Worm (Caenorhabditis elegans) whole organism, mixed stage, embryonic: Measurements from ENCODE around the gene aly-3.
A peak's percentile ranks its signal among the peaks of the same experiment; 100 is the strongest.

Experiments
- M03D4.4 ChIP-seq: sonication (generic microtip); optimal IDR thresholded peaks from 2 replicates; lab custom pipeline; 2017; ENCODE audit warnings: mild to moderate bottlenecking, missing genetic modification characterization, missing compliant biosample characterization
- bed-3 ChIP-seq: fragments of 200-800 bp; sonication (Bioruptor generic); optimal IDR thresholded peaks from 3 replicates; lab custom pipeline; 2018; ENCODE audit warnings: mild to moderate bottlenecking, missing genetic modification characterization, moderate library complexity, missing compliant biosample characterization
- blmp-1 ChIP-seq: fragments of 150-350 bp; optimal IDR thresholded peaks from 2 replicates; lab custom pipeline; 2014; ENCODE audit warnings: missing biosample characterization, missing genetic modification characterization
- ceh-39 ChIP-seq: fragments of 150-350 bp; optimal IDR thresholded peaks from 2 replicates; lab custom pipeline; 2014; ENCODE audit warnings: missing biosample characterization, missing genetic modification characterization
- ces-1 ChIP-seq: fragments of 150-350 bp; optimal IDR thresholded peaks from 2 replicates; lab custom pipeline; 2014; ENCODE audit warnings: missing biosample characterization, missing genetic modification reagents, missing genetic modification characterization
- cnd-1 ChIP-seq: fragments of 200-800 bp; sonication (Bioruptor generic); optimal IDR thresholded peaks from 2 replicates; lab custom pipeline; 2018; ENCODE audit warnings: mild to moderate bottlenecking, missing genetic modification characterization, missing compliant biosample characterization
- drap-1 ChIP-seq: fragments of 200-800 bp; sonication (Bioruptor generic); optimal IDR thresholded peaks from 3 replicates; lab custom pipeline; 2018; ENCODE audit warnings: mild to moderate bottlenecking, missing genetic modification characterization, missing compliant biosample characterization
- elt-1 ChIP-seq: sonication (generic microtip); optimal IDR thresholded peaks from 2 replicates; lab custom pipeline; 2017; ENCODE audit warnings: missing genetic modification characterization, mild to moderate bottlenecking, missing compliant biosample characterization, antibody characterized with exemption, moderate library complexity, borderline replicate concordance; ENCODE audit not compliant: insufficient read depth
- elt-3 ChIP-seq: fragments of 150-350 bp; optimal IDR thresholded peaks from 2 replicates; lab custom pipeline; 2014; ENCODE audit warnings: missing biosample characterization, missing genetic modification characterization
- hlh-1 ChIP-seq: fragments of 150-350 bp; optimal IDR thresholded peaks from 2 replicates; lab custom pipeline; 2014; ENCODE audit warnings: missing biosample characterization, missing genetic modification reagents, missing genetic modification characterization
- lin-13 ChIP-seq: fragments of 150-350 bp; optimal IDR thresholded peaks from 2 replicates; lab custom pipeline; 2014; ENCODE audit warnings: missing biosample characterization, missing genetic modification characterization
- lin-32 ChIP-seq: fragments of 200-800 bp; sonication (Bioruptor generic); optimal IDR thresholded peaks from 2 replicates; lab custom pipeline; 2018; ENCODE audit warnings: mild to moderate bottlenecking, missing genetic modification characterization, missing compliant biosample characterization
- lsy-2 ChIP-seq: fragments of 150-350 bp; optimal IDR thresholded peaks from 2 replicates; lab custom pipeline; 2014; ENCODE audit warnings: missing biosample characterization, missing genetic modification characterization
- mab-5 ChIP-seq: fragments of 150-350 bp; optimal IDR thresholded peaks from 2 replicates; lab custom pipeline; 2014; ENCODE audit warnings: missing biosample characterization, missing genetic modification characterization
- mep-1 ChIP-seq: fragments of 150-350 bp; optimal IDR thresholded peaks from 2 replicates; lab custom pipeline; 2017; ENCODE audit warnings: missing biosample characterization, missing genetic modification reagents, missing genetic modification characterization, inconsistent platforms
- nhr-12 ChIP-seq: fragments of 150-350 bp; optimal IDR thresholded peaks from 2 replicates; lab custom pipeline; 2014; ENCODE audit warnings: missing biosample characterization, missing genetic modification characterization
- nhr-2 ChIP-seq: fragments of 150-350 bp; optimal IDR thresholded peaks from 2 replicates; lab custom pipeline; 2014; ENCODE audit warnings: missing biosample characterization, missing genetic modification characterization
- nhr-237 ChIP-seq: fragments of 150-350 bp; optimal IDR thresholded peaks from 2 replicates; lab custom pipeline; 2014; ENCODE audit warnings: missing biosample characterization, missing genetic modification characterization
- nhr-28 ChIP-seq: fragments of 150-350 bp; optimal IDR thresholded peaks from 2 replicates; lab custom pipeline; 2014; ENCODE audit warnings: missing biosample characterization, missing genetic modification characterization
- pha-4 ChIP-seq: fragments of 150-350 bp; optimal IDR thresholded peaks from 2 replicates; lab custom pipeline; 2018; ENCODE audit warnings: missing biosample characterization, missing genetic modification reagents, missing genetic modification characterization
- sem-2 ChIP-seq: fragments of 200-800 bp; sonication (Bioruptor generic); optimal IDR thresholded peaks from 2 replicates; lab custom pipeline; 2018; ENCODE audit warnings: mild to moderate bottlenecking, missing genetic modification characterization, missing compliant biosample characterization
- snpc-4 ChIP-seq: fragments of 150-350 bp; optimal IDR thresholded peaks from 2 replicates; lab custom pipeline; 2014; ENCODE audit warnings: missing biosample characterization, missing genetic modification characterization
- unc-120 ChIP-seq: sonication (generic microtip); optimal IDR thresholded peaks from 2 replicates; lab custom pipeline; 2017; ENCODE audit warnings: missing genetic modification characterization, missing compliant biosample characterization; ENCODE audit not compliant: poor library complexity, severe bottlenecking
- unc-39 ChIP-seq: fragments of 150-350 bp; optimal IDR thresholded peaks from 2 replicates; lab custom pipeline; 2014; ENCODE audit warnings: missing biosample characterization, missing genetic modification characterization
- unc-62 ChIP-seq: fragments of 150-350 bp; optimal IDR thresholded peaks from 2 replicates; lab custom pipeline; 2014; ENCODE audit warnings: missing biosample characterization, missing genetic modification reagents, missing genetic modification characterization
- ztf-11 ChIP-seq: fragments of 150-350 bp; optimal IDR thresholded peaks from 2 replicates; lab custom pipeline; 2014; ENCODE audit warnings: missing biosample characterization, missing genetic modification characterization

Gene aly-3

DNA sequence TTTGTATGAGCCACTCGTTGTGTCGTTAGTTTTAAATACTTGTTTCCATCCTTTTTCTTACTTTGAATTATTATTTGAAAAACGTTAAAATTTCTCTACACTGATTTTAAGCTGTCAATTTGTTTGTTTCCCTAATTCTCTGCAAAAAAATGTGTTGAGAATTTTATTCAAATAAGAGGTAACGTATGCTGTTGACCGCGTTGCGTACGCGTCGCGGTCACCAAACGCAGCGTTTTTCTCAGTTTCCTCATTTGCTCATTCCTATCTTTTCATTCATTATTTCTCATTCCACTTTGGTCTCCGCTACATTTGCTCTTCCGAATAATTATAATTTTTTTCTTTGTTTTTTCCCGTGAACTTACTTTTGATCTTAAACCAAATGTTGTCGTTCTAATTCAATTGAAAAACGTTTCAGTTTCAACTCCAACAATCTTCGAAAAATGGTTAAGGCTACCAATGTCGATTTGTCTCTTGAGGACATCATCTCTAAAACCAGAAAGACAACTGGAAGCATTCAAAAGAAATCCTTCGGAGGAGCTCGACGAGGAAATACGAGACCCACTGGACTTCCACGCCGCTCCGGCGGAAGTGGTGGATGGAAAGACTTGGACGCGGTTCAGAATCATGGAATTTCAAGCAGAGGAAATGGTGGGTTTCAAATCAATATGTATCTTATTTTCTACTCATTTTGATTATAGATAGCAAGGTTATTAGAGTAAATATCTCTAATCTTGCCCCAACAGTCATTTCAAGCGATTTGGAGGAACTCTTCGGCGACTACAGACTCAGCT is at the start of gene aly-3:
Gene aly-3, plus strand, starts transcription at position 409 of the 791 bp plus-strand sequence.
- peak; percentile 49 for TF ChIP-seq ceh-39 (tag; lab: Kevin White, UChicago)
- TF ChIP-seq mep-1 (tag; lab: Kevin White, UChicago): peak; percentile 43
- no peak for TF ChIP-seq sem-2 (GFP tag; lab: Kevin White, UChicago)
- TF ChIP-seq ces-1 (GFP tag; lab: Kevin White, UChicago): peak; percentile 53
- TF ChIP-seq unc-120 (tag; lab: Kevin White, UChicago): peak; percentile 57

DNA sequence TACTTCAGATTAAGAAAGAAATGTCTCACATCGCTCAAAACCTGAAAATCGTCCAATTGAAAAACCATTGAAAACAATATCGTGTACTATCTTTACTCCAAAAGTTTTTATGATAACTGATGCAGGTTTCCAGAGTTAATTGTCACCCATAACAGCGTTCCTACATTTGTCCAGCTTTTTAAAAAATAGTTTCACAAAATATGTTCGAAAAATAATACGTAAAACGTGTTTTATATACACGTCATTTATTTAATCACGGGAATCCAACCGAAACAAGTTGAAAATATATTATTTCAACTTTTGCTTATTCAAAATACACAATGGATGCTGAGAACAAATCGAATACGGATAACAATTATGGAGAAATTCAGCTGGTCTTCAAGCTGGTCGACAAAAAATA is 47.6 kb upstream of the aly-3 start, which contains the start of gene K08E4.7:
Gene K08E4.7, plus strand, starts transcription at position 301 of the 400 bp plus-strand sequence.
- TF ChIP-seq nhr-12 (tag; lab: Kevin White, UChicago): no peak
- no peak for TF ChIP-seq elt-1 (tag; lab: Kevin White, UChicago)
- TF ChIP-seq nhr-28 (tag; lab: Kevin White, UChicago): no peak
- no peak for TF ChIP-seq mab-5
- no peak for TF ChIP-seq nhr-237 (tag; lab: Kevin White, UChicago)
- no peak for TF ChIP-seq unc-120 (tag; lab: Kevin White, UChicago)
- no peak for TF ChIP-seq snpc-4 (tag; lab: Kevin White, UChicago)

DNA sequence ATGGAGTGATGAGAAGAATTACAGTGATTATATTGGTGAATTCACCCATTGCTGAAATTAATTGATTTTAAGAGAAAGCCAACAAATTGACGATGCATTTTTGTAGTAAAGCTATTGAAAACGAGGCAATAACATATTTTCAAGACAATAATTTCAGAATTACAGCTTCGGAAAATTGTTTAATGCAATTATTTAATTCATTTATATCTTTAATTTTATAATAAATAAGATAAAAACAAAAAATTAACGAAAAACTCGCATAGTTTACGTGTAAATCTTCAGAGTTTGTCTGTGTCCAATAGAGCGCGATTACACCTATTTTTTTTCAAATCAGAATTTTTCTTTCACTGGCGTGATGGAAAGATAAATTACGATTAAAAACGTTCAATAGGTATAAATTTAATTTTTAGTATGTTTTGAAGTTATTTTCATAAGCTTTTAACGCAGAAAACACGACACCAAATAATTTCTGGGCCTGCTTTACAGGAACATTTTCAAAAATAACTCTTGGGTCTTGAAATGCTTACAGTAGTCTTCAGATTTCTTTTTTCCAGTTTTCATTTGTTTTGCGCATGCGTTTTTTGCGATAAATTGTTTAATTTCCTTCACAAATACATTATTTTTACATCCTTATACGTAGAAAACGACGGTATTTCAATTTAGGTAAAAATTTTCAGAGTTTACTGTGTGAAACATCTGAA is 44.8 kb upstream of the aly-3 start, which contains the start of gene tmed-1:
Gene tmed-1, minus strand, starts transcription at position 51 of the 701 bp plus-strand sequence.
- no peak for TF ChIP-seq bed-3
- TF ChIP-seq sem-2 (GFP tag; lab: Kevin White, UChicago): no peak
- no peak for TF ChIP-seq lsy-2 (tag; lab: Kevin White, UChicago)
- TF ChIP-seq nhr-2 (tag; lab: Kevin White, UChicago): no peak
- TF ChIP-seq lin-32 (GFP tag; lab: Kevin White, UChicago): no peak
- no peak for TF ChIP-seq blmp-1 (tag; lab: Kevin White, UChicago)
- TF ChIP-seq unc-62 (GFP tag; lab: Kevin White, UChicago): no peak
- no peak for TF ChIP-seq mab-5

- TF ChIP-seq unc-62 (GFP tag; lab: Kevin White, UChicago) (no peak), mep-1 (tag; lab: Kevin White, UChicago) (peak; percentile 33), bed-3 (no peak), lsy-2 (tag; lab: Kevin White, UChicago) (peak; percentile 10), ztf-11 (tag; lab: Kevin White, UChicago) (no peak), ceh-39 (tag; lab: Kevin White, UChicago) (no peak), snpc-4 (tag; lab: Kevin White, UChicago) (no peak)
Measured at ce11 chrIV:12078907-12079523, 44.1 kb upstream of the aly-3 start, which contains the start of gene lex-1. Gene lex-1, plus strand, starts transcription at chrIV:12079473.

ce11 chrIV:12080807-12081206 is 42.3 kb upstream of the aly-3 start:
- TF ChIP-seq elt-3 (tag; lab: Kevin White, UChicago) (no peak), drap-1 (GFP tag; lab: Kevin White, UChicago) (no peak), lsy-2 (tag; lab: Kevin White, UChicago) (no peak), cnd-1 (tag; lab: Kevin White, UChicago) (no peak), pha-4 (tag; lab: Kevin White, UChicago) (no peak), M03D4.4 (tag; lab: Kevin White, UChicago) (no peak), ces-1 (GFP tag; lab: Kevin White, UChicago) (no peak), hlh-1 (tag; lab: Kevin White, UChicago) (no peak), unc-62 (GFP tag; lab: Kevin White, UChicago) (no peak), lin-32 (GFP tag; lab: Kevin White, UChicago) (no peak), sem-2 (GFP tag; lab: Kevin White, UChicago) (no peak), unc-39 (tag; lab: Kevin White, UChicago) (no peak), nhr-12 (tag; lab: Kevin White, UChicago) (no peak), lin-13 (tag; lab: Kevin White, UChicago) (no peak)
- TF ChIP-seq, all 35 proteins: peak for 0
